Worm (Caenorhabditis elegans) whole organism, mixed stage, embryonic: ENCODE measurements around the gene aptf-4.

Source experiments
- M03D4.4 ChIP-seq: sonication (generic microtip); optimal IDR thresholded peaks from 2 replicates; lab custom pipeline; 2017; ENCODE audit warnings: mild to moderate bottlenecking, missing genetic modification characterization, missing compliant biosample characterization
- ceh-39 ChIP-seq: fragments of 150-350 bp; optimal IDR thresholded peaks from 2 replicates; lab custom pipeline; 2014; ENCODE audit warnings: missing biosample characterization, missing genetic modification characterization
- ceh-43 ChIP-seq: fragments of 200-800 bp; sonication (Bioruptor generic); optimal IDR thresholded peaks from 2 replicates; lab custom pipeline; 2018; ENCODE audit warnings: mild to moderate bottlenecking, missing genetic modification characterization, moderate library complexity, missing compliant biosample characterization
- ces-1 ChIP-seq: fragments of 150-350 bp; optimal IDR thresholded peaks from 2 replicates; lab custom pipeline; 2014; ENCODE audit warnings: missing biosample characterization, missing genetic modification reagents, missing genetic modification characterization
- cnd-1 ChIP-seq: fragments of 200-800 bp; sonication (Bioruptor generic); optimal IDR thresholded peaks from 2 replicates; lab custom pipeline; 2018; ENCODE audit warnings: mild to moderate bottlenecking, missing genetic modification characterization, missing compliant biosample characterization
- drap-1 ChIP-seq: fragments of 200-800 bp; sonication (Bioruptor generic); optimal IDR thresholded peaks from 3 replicates; lab custom pipeline; 2018; ENCODE audit warnings: mild to moderate bottlenecking, missing genetic modification characterization, missing compliant biosample characterization
- elt-1 ChIP-seq: sonication (generic microtip); optimal IDR thresholded peaks from 2 replicates; lab custom pipeline; 2017; ENCODE audit warnings: missing genetic modification characterization, mild to moderate bottlenecking, missing compliant biosample characterization, antibody characterized with exemption, moderate library complexity, borderline replicate concordance; ENCODE audit not compliant: insufficient read depth
- elt-3 ChIP-seq: fragments of 150-350 bp; optimal IDR thresholded peaks from 2 replicates; lab custom pipeline; 2014; ENCODE audit warnings: missing biosample characterization, missing genetic modification characterization
- flh-1 ChIP-seq: fragments of 200-800 bp; sonication (Bioruptor generic); optimal IDR thresholded peaks from 2 replicates; lab custom pipeline; 2018; ENCODE audit warnings: mild to moderate bottlenecking, missing genetic modification characterization, moderate library complexity, missing compliant biosample characterization
- ham-2 ChIP-seq: fragments of 200-800 bp; sonication (Bioruptor generic); optimal IDR thresholded peaks from 2 replicates; lab custom pipeline; 2018; ENCODE audit warnings: mild to moderate bottlenecking, missing genetic modification characterization, missing compliant biosample characterization
- lin-32 ChIP-seq: fragments of 200-800 bp; sonication (Bioruptor generic); optimal IDR thresholded peaks from 2 replicates; lab custom pipeline; 2018; ENCODE audit warnings: mild to moderate bottlenecking, missing genetic modification characterization, missing compliant biosample characterization
- lsy-2 ChIP-seq: fragments of 150-350 bp; optimal IDR thresholded peaks from 2 replicates; lab custom pipeline; 2014; ENCODE audit warnings: missing biosample characterization, missing genetic modification characterization
- mep-1 ChIP-seq: fragments of 150-350 bp; optimal IDR thresholded peaks from 2 replicates; lab custom pipeline; 2017; ENCODE audit warnings: missing biosample characterization, missing genetic modification reagents, missing genetic modification characterization, inconsistent platforms
- mls-2 ChIP-seq: sonication (generic microtip); optimal IDR thresholded peaks from 2 replicates; lab custom pipeline; 2016; ENCODE audit warnings: mild to moderate bottlenecking, missing genetic modification characterization, moderate library complexity, missing compliant biosample characterization
- nhr-12 ChIP-seq: fragments of 150-350 bp; optimal IDR thresholded peaks from 2 replicates; lab custom pipeline; 2014; ENCODE audit warnings: missing biosample characterization, missing genetic modification characterization
- nhr-2 ChIP-seq: fragments of 150-350 bp; optimal IDR thresholded peaks from 2 replicates; lab custom pipeline; 2014; ENCODE audit warnings: missing biosample characterization, missing genetic modification characterization
- nhr-237 ChIP-seq: fragments of 150-350 bp; optimal IDR thresholded peaks from 2 replicates; lab custom pipeline; 2014; ENCODE audit warnings: missing biosample characterization, missing genetic modification characterization
- nhr-28 ChIP-seq: fragments of 150-350 bp; optimal IDR thresholded peaks from 2 replicates; lab custom pipeline; 2014; ENCODE audit warnings: missing biosample characterization, missing genetic modification characterization
- nhr-76 ChIP-seq: sonication (generic microtip); optimal IDR thresholded peaks from 2 replicates; lab custom pipeline; 2017; ENCODE audit warnings: missing biosample characterization, missing genetic modification characterization
- pha-4 ChIP-seq: fragments of 150-350 bp; optimal IDR thresholded peaks from 2 replicates; lab custom pipeline; 2018; ENCODE audit warnings: missing biosample characterization, missing genetic modification reagents, missing genetic modification characterization
- sem-2 ChIP-seq: fragments of 200-800 bp; sonication (Bioruptor generic); optimal IDR thresholded peaks from 2 replicates; lab custom pipeline; 2018; ENCODE audit warnings: mild to moderate bottlenecking, missing genetic modification characterization, missing compliant biosample characterization
- snpc-4 ChIP-seq: fragments of 150-350 bp; optimal IDR thresholded peaks from 2 replicates; lab custom pipeline; 2014; ENCODE audit warnings: missing biosample characterization, missing genetic modification characterization
- sptf-1 ChIP-seq: sonication (generic microtip); optimal IDR thresholded peaks from 2 replicates; lab custom pipeline; 2017; ENCODE audit warnings: mild to moderate bottlenecking, missing genetic modification characterization, moderate library complexity, missing compliant biosample characterization
- tbx-8 ChIP-seq: fragments of 200-800 bp; sonication (Bioruptor generic); optimal IDR thresholded peaks from 2 replicates; lab custom pipeline; 2018; ENCODE audit warnings: mild to moderate bottlenecking, missing genetic modification characterization, moderate library complexity, missing compliant biosample characterization
- unc-120 ChIP-seq: sonication (generic microtip); optimal IDR thresholded peaks from 2 replicates; lab custom pipeline; 2017; ENCODE audit warnings: missing genetic modification characterization, missing compliant biosample characterization; ENCODE audit not compliant: poor library complexity, severe bottlenecking
- ztf-11 ChIP-seq: fragments of 150-350 bp; optimal IDR thresholded peaks from 2 replicates; lab custom pipeline; 2014; ENCODE audit warnings: missing biosample characterization, missing genetic modification characterization

aptf-4 gene

ce11 chrII:8562002-8562401, 28.8 kb upstream of the aptf-4 start, which contains the start of gene F54C9.14:
Gene F54C9.14 (plus strand): TSS chrII:8562302.
- TF ChIP-seq elt-3 (tag; lab: Kevin White, UChicago) (no peak), nhr-2 (tag; lab: Kevin White, UChicago) (no peak)
- TF ChIP-seq, all 35 proteins: peak for 0

- TF ChIP-seq mep-1 (tag; lab: Kevin White, UChicago) (peak; percentile 10), flh-1 (GFP tag; lab: Kevin White, UChicago) (no peak), nhr-76 (tag; lab: Kevin White, UChicago) (no peak), ces-1 (GFP tag; lab: Kevin White, UChicago) (peak; percentile 10), cnd-1 (tag; lab: Kevin White, UChicago) (no peak), pha-4 (no peak), elt-1 (tag; lab: Kevin White, UChicago) (no peak), lsy-2 (tag; lab: Kevin White, UChicago) (peak; percentile 65), lin-32 (no peak), mls-2 (tag; lab: Kevin White, UChicago) (no peak), sem-2 (no peak), unc-120 (tag; lab: Kevin White, UChicago) (peak; percentile 28), nhr-28 (tag; lab: Kevin White, UChicago) (no peak), ham-2 (GFP tag; lab: Kevin White, UChicago) (no peak), tbx-8 (no peak)
Measured at ce11 chrII:8566039-8566438, 24.7 kb upstream of the aptf-4 start, which contains the start of gene stc-1. Gene stc-1 (minus strand): TSS chrII:8566139.

- TF ChIP-seq M03D4.4 (tag; lab: Kevin White, UChicago) (no peak), tbx-8 (no peak), ceh-43 (GFP tag; lab: Kevin White, UChicago) (no peak), sptf-1 (no peak), mls-2 (tag; lab: Kevin White, UChicago) (no peak), elt-1 (tag; lab: Kevin White, UChicago) (no peak), cnd-1 (tag; lab: Kevin White, UChicago) (no peak), nhr-12 (no peak), unc-120 (tag; lab: Kevin White, UChicago) (no peak), ces-1 (GFP tag; lab: Kevin White, UChicago) (no peak)
Measured at ce11 chrII:8566806-8567266, 23.9 kb upstream of the aptf-4 start, which contains the start of gene F54C9.3. Gene F54C9.3 (minus strand): TSS chrII:8566856.

- TF ChIP-seq drap-1 (no peak), elt-3 (tag; lab: Kevin White, UChicago) (no peak), ceh-39 (tag; lab: Kevin White, UChicago) (no peak), nhr-237 (tag; lab: Kevin White, UChicago) (no peak), lin-32 (no peak), unc-120 (tag; lab: Kevin White, UChicago) (no peak), snpc-4 (tag; lab: Kevin White, UChicago) (no peak), nhr-28 (tag; lab: Kevin White, UChicago) (no peak), ztf-11 (tag; lab: Kevin White, UChicago) (no peak), lsy-2 (tag; lab: Kevin White, UChicago) (no peak), ceh-43 (GFP tag; lab: Kevin White, UChicago) (no peak), ham-2 (GFP tag; lab: Kevin White, UChicago) (no peak), ces-1 (GFP tag; lab: Kevin White, UChicago) (no peak), nhr-2 (tag; lab: Kevin White, UChicago) (no peak), M03D4.4 (tag; lab: Kevin White, UChicago) (no peak), sem-2 (no peak), mls-2 (tag; lab: Kevin White, UChicago) (no peak), mep-1 (tag; lab: Kevin White, UChicago) (no peak), pha-4 (no peak)
Measured at ce11 chrII:8568234-8568969, 22.4 kb upstream of the aptf-4 start.
